Worm (Caenorhabditis elegans) whole organism, late embryonic: ENCODE data around the gene tbx-39.
"Not testable (repeated sequence)": the region's sequence is repeated elsewhere in the genome, so short reads cannot be mapped to it uniquely, and the experiment has no call there.

Experiments used
- F13H6.1 ChIP-seq: sonication (generic microtip); optimal IDR thresholded peaks from 2 replicates; lab custom pipeline; 2016; ENCODE audit warnings: missing genetic modification characterization, missing compliant biosample characterization
- Y22D7AL.16 ChIP-seq: sonication (generic microtip); optimal IDR thresholded peaks from 2 replicates; lab custom pipeline; 2016; ENCODE audit warnings: missing genetic modification characterization, missing compliant biosample characterization
- ahr-1 ChIP-seq: sonication (generic microtip); optimal IDR thresholded peaks from 2 replicates; lab custom pipeline; 2016; ENCODE audit warnings: missing genetic modification characterization, missing compliant biosample characterization
- ama-1 ChIP-seq: fragments of 150-350 bp; optimal IDR thresholded peaks from 2 replicates; lab custom pipeline; 2014
- ceh-14 ChIP-seq: sonication (generic microtip); optimal IDR thresholded peaks from 2 replicates; lab custom pipeline; 2016; ENCODE audit warnings: missing genotype, missing genetic modification characterization, missing compliant biosample characterization
- ceh-18 ChIP-seq: sonication (generic microtip); optimal IDR thresholded peaks from 2 replicates; lab custom pipeline; 2016; ENCODE audit warnings: missing genetic modification characterization, missing compliant biosample characterization
- ceh-2 ChIP-seq: sonication (generic microtip); optimal IDR thresholded peaks from 2 replicates; lab custom pipeline; 2016; ENCODE audit warnings: missing genotype, missing genetic modification characterization, missing compliant biosample characterization
- ceh-24 ChIP-seq: sonication (generic microtip); optimal IDR thresholded peaks from 2 replicates; lab custom pipeline; 2016; ENCODE audit warnings: mild to moderate bottlenecking, missing genetic modification characterization, missing compliant biosample characterization
- ceh-34 ChIP-seq: sonication (generic microtip); optimal IDR thresholded peaks from 2 replicates; lab custom pipeline; 2016; ENCODE audit warnings: mild to moderate bottlenecking, missing genetic modification characterization, missing compliant biosample characterization
- ceh-6 ChIP-seq: fragments of 200-800 bp; sonication (Bioruptor generic); optimal IDR thresholded peaks from 2 replicates; lab custom pipeline; 2018; ENCODE audit warnings: mild to moderate bottlenecking, missing genetic modification characterization, missing compliant biosample characterization
- ceh-9 ChIP-seq: sonication (generic microtip); optimal IDR thresholded peaks from 2 replicates; lab custom pipeline; 2016; ENCODE audit warnings: mild to moderate bottlenecking, missing genetic modification characterization, inconsistent platforms, missing compliant biosample characterization
- dmd-4 ChIP-seq: sonication (generic microtip); optimal IDR thresholded peaks from 2 replicates; lab custom pipeline; 2016; ENCODE audit warnings: borderline replicate concordance, missing genetic modification characterization, missing compliant biosample characterization
- eyg-1 ChIP-seq: sonication (generic microtip); optimal IDR thresholded peaks from 2 replicates; lab custom pipeline; 2016; ENCODE audit warnings: missing genotype, missing genetic modification characterization, missing compliant biosample characterization
- fax-1 ChIP-seq: sonication (generic microtip); optimal IDR thresholded peaks from 2 replicates; lab custom pipeline; 2016; ENCODE audit warnings: missing genotype, missing genetic modification characterization, missing compliant biosample characterization
- gmeb-2 ChIP-seq: sonication (generic microtip); optimal IDR thresholded peaks from 2 replicates; lab custom pipeline; 2016; ENCODE audit warnings: missing genetic modification characterization, inconsistent platforms, missing compliant biosample characterization
- hlh-13 ChIP-seq: fragments of 200-800 bp; sonication (Bioruptor generic); optimal IDR thresholded peaks from 2 replicates; lab custom pipeline; 2018; ENCODE audit warnings: mild to moderate bottlenecking, missing genetic modification characterization, missing compliant biosample characterization
- hlh-30 ChIP-seq: sonication (generic microtip); optimal IDR thresholded peaks from 2 replicates; lab custom pipeline; 2017; ENCODE audit warnings: antibody characterized with exemption, missing genetic modification characterization, missing compliant biosample characterization; ENCODE audit not compliant: insufficient read depth
- hlh-8 ChIP-seq: sonication (generic microtip); optimal IDR thresholded peaks from 2 replicates; lab custom pipeline; 2016; ENCODE audit warnings: missing genotype, missing genetic modification characterization, missing compliant biosample characterization
- mec-3 ChIP-seq: sonication (generic microtip); optimal IDR thresholded peaks from 2 replicates; lab custom pipeline; 2016; ENCODE audit warnings: borderline replicate concordance, missing genetic modification characterization, missing compliant biosample characterization
- nhr-11 ChIP-seq: fragments of 150-350 bp; optimal IDR thresholded peaks from 2 replicates; lab custom pipeline; 2014; ENCODE audit warnings: missing biosample characterization, missing genetic modification characterization
- npax-4 ChIP-seq: sonication (generic microtip); optimal IDR thresholded peaks from 2 replicates; lab custom pipeline; 2016; ENCODE audit warnings: missing genetic modification characterization, missing compliant biosample characterization
- odd-2 ChIP-seq: sonication (generic microtip); optimal IDR thresholded peaks from 2 replicates; lab custom pipeline; 2017; ENCODE audit warnings: antibody characterized with exemption, mild to moderate bottlenecking, missing genetic modification characterization, missing compliant biosample characterization
- pat-9 ChIP-seq: fragments of 200-800 bp; sonication (Bioruptor generic); optimal IDR thresholded peaks from 2 replicates; lab custom pipeline; 2018; ENCODE audit warnings: mild to moderate bottlenecking, missing genetic modification characterization, moderate library complexity, missing compliant biosample characterization
- pqm-1 ChIP-seq: sonication (generic microtip); optimal IDR thresholded peaks from 2 replicates; lab custom pipeline; 2016; ENCODE audit warnings: missing genetic modification characterization, missing compliant biosample characterization
- rnt-1 ChIP-seq: sonication (generic microtip); optimal IDR thresholded peaks from 2 replicates; lab custom pipeline; 2016; ENCODE audit warnings: missing genetic modification characterization, missing compliant biosample characterization
- sox-2 ChIP-seq: fragments of 200-800 bp; sonication (Bioruptor generic); IDR thresholded peaks from 2 replicates; pipeline ENCODE4 v1.3.6; 2022; ENCODE audit warnings: missing genetic modification reagents, missing genetic modification characterization, missing compliant biosample characterization
- sox-4 ChIP-seq: sonication (generic microtip); optimal IDR thresholded peaks from 2 replicates; lab custom pipeline; 2017; ENCODE audit warnings: mild to moderate bottlenecking, missing genetic modification characterization, inconsistent platforms, missing compliant biosample characterization
- syd-9 ChIP-seq: sonication (generic microtip); optimal IDR thresholded peaks from 2 replicates; lab custom pipeline; 2016; ENCODE audit warnings: mild to moderate bottlenecking, missing genetic modification characterization, moderate library complexity, missing compliant biosample characterization
- tbx-2 ChIP-seq: sonication (generic microtip); optimal IDR thresholded peaks from 2 replicates; lab custom pipeline; 2016; ENCODE audit warnings: missing genetic modification characterization, missing compliant biosample characterization
- tbx-7 ChIP-seq: sonication (generic microtip); optimal IDR thresholded peaks from 2 replicates; lab custom pipeline; 2016; ENCODE audit warnings: missing genotype, missing genetic modification characterization, missing compliant biosample characterization
- unc-3 ChIP-seq, 2 experiments: fragments of 200-800 bp in 1 of 2; sonication (Bioruptor generic) in 1 of 2; sonication (generic microtip) in 1 of 2; conservative IDR thresholded peaks in 1 of 2; optimal IDR thresholded peaks in 1 of 2; 2 replicates each; pipeline versions ENCODE4 v1.3.6 to Lab custom; 2016 to 2022; ENCODE audit warnings: missing compliant biosample characterization in 2 of 2, missing genetic modification characterization in 2 of 2, missing genetic modification reagents in 1 of 2
- unc-86 ChIP-seq: sonication (generic microtip); optimal IDR thresholded peaks from 2 replicates; lab custom pipeline; 2016; ENCODE audit warnings: missing genetic modification characterization, missing compliant biosample characterization
- zip-5 ChIP-seq: sonication (generic microtip); optimal IDR thresholded peaks from 2 replicates; lab custom pipeline; 2016; ENCODE audit warnings: missing genetic modification characterization, missing compliant biosample characterization

Gene tbx-39

DNA sequence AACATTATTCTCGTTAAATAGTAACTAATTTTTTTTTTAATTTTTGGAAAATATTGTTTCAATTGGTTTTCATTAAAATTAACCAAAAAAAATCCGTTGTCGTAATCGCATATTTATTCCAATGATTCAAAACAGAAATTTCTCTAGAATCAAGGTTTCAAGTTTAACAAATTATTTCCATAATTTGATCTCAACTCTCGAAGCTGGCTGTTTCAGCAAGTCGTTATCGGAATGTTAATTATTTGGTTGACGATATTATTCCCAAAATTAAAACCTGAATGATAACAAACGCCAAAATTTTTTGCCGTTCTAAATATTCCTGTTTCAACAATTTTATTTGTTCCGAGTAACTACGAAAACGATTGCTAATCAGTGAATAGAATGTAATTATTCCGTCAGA is 23.7 kb upstream of the tbx-39 start:
- TF ChIP-seq ceh-2 (no peak), syd-9 (no peak), fax-1 (tag; lab: Kevin White, UChicago) (no peak), sox-2 (GFP tag; lab: Robert Waterston, UW) (no peak), unc-86 (tag; lab: Kevin White, UChicago) (no peak), odd-2 (tag; lab: Kevin White, UChicago) (no peak), ahr-1 (tag; lab: Kevin White, UChicago) (no peak), ama-1 (lab: Kevin White, UChicago) (no peak), tbx-7 (tag; lab: Kevin White, UChicago) (no peak), dmd-4 (tag; lab: Kevin White, UChicago) (no peak), ceh-34 (no peak), sox-4 (tag; lab: Kevin White, UChicago) (no peak), zip-5 (tag; lab: Kevin White, UChicago) (no peak), gmeb-2 (tag; lab: Kevin White, UChicago) (no peak), npax-4 (tag; lab: Kevin White, UChicago) (no peak), pat-9 (tag; lab: Kevin White, UChicago) (no peak), hlh-8 (tag; lab: Kevin White, UChicago) (no peak), mec-3 (tag; lab: Kevin White, UChicago) (no peak), hlh-30 (tag; lab: Kevin White, UChicago) (no peak)
- TF ChIP-seq, all 69 proteins: peak for 0

DNA sequence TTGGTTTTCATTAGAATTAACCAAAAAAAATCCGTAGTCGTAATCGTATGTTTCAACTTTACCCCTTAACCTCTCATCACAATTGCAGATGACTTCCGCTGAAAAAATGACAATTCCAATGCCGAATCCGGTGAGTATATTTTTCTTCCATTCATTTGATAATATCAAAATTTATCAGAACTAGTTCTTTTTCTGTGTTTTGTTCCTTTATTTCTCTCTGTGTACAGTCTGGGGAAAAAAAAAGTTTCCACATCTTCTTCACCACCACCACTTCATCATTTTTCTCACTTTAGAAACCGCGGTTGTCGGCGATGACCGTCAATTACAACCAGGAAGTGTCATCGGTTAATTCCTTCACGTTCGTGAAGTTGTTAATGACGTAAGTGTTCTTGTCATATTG is 21.5 kb upstream of the tbx-39 start, which contains the start of gene best-21:
best-21 (plus strand) TSS at position 301 of the 400 bp plus-strand sequence.
- no peak for TF ChIP-seq ceh-18 (tag; lab: Kevin White, UChicago)
- no peak for TF ChIP-seq ahr-1 (tag; lab: Kevin White, UChicago)
- no peak for TF ChIP-seq eyg-1 (tag; lab: Kevin White, UChicago)
- TF ChIP-seq hlh-13, result no peak
- TF ChIP-seq mec-3 (tag; lab: Kevin White, UChicago), result no peak
- TF ChIP-seq pat-9 (tag; lab: Kevin White, UChicago), result no peak
- TF ChIP-seq tbx-2 (tag; lab: Kevin White, UChicago), result no peak
- TF ChIP-seq gmeb-2 (tag; lab: Kevin White, UChicago), result no peak
- no peak for TF ChIP-seq ceh-24 (tag; lab: Kevin White, UChicago)
- TF ChIP-seq hlh-8 (tag; lab: Kevin White, UChicago), result no peak
- no peak for TF ChIP-seq rnt-1 (tag; lab: Kevin White, UChicago)
- no peak for TF ChIP-seq ceh-2
- TF ChIP-seq Y22D7AL.16 (tag; lab: Kevin White, UChicago), result no peak

DNA sequence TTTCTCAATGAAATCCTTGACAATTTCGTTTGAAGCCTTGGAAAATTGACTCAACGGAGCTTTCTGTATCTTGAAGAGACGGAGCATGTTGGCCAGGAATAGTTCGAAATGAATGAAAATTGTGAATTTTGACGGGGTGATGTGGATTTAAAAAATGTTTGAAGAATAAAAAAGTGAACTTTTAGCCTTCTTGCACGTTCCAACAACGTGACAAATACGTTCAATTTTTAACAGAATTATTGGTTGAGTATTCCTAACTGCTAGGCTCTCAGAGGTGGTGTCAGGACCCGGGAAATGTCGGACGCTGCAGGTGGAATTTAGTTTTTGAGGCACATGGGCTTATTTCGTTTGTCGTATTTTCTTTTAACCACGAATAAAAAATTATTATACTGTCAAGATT is 12.1 kb upstream of the tbx-39 start, which contains the start of gene Y73F8A.12:
Y73F8A.12 (minus strand) TSS at position 101 of the 400 bp plus-strand sequence.
- not testable (repeated sequence) for TF ChIP-seq ceh-6 (GFP tag; lab: Kevin White, UChicago); ceh-9; pqm-1 (tag; lab: Kevin White, UChicago)

DNA sequence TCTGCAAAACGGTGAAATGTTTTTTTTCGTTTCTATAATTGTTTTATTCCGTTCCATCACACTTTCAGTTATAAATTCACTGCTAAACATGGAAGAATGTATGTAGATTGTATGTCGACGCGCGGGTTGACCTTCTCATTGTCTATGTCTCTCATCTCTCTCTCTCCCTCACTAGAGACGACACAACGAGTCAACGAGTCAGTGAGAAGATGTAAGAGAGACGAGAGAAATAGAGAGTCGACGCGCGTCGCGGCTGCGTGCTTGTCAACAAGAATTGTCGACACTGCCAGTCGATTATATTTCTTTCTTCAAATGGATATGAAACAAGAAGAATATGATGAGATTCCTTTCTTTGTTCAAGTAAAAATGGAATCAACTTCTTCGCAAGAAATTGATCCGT is 11.7 kb upstream of the tbx-39 start, which contains the start of gene Y73F8A.13:
Y73F8A.13 (plus strand) TSS at position 240 of the 400 bp plus-strand sequence.
- TF ChIP-seq ceh-6 (GFP tag; lab: Kevin White, UChicago), result no peak
- no peak for TF ChIP-seq F13H6.1 (tag; lab: Kevin White, UChicago)
- no peak for TF ChIP-seq dmd-4 (tag; lab: Kevin White, UChicago)
- TF ChIP-seq eyg-1 (tag; lab: Kevin White, UChicago), result no peak
- no peak for TF ChIP-seq pqm-1 (tag; lab: Kevin White, UChicago)
- TF ChIP-seq nhr-11 (tag; lab: Kevin White, UChicago), result no peak
- no peak for TF ChIP-seq sox-4 (tag; lab: Kevin White, UChicago)
- no peak for TF ChIP-seq pat-9 (tag; lab: Kevin White, UChicago)

DNA sequence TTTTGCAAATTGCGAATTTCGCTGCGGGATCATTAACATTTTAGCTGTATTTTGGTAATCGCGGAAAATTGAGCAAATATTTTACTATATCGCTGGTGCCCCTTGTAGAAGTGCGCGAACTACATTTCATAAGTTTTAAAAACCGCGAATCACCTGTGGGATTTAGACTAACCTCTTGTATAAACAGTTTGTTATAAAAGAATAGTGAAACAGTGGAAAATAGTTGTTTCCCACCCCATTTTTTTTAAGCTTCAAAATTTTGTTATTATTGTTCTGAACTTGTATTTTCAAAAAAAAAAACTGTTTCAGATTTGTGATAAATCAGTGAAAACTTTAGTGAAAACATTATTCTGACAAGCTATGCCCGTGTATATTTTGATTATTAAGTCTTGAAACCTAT is 8.2 kb upstream of the tbx-39 start:
- TF ChIP-seq ceh-14 (tag; lab: Kevin White, UChicago) (no peak), unc-3 (GFP tag; conservative IDR thresholded peaks at IDR 0.05; lab: Robert Waterston, UW) (no peak), unc-3 (tag; optimal IDR thresholded peaks at IDR 0.05; lab: Kevin White, UChicago) (no peak)
- TF ChIP-seq, all 69 proteins: peak for 0
